Worm (Caenorhabditis elegans): Measurements from ENCODE around the gene appg-1.

Gene appg-1

DNA sequence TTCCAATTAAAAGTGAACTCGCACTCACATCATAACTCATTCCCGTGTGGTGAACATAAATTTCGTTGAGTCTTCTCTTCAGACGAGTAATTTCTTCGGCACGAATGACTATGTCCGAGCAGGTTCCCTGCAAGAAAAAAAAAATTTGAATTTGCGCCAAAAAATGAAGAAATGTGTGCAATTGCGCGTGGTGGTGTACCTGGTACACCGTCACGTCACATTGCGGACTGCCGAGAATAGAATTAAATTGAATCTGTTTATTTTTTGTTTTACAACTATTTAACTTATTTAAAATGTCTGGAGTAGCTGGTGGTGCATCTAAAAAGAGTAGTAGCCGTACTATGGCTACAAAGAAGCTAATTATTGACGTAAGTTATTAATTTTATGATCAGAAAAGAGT, 24.9 kb upstream of the appg-1 start, which contains the start of gene mdt-22:
Gene mdt-22, plus strand, starts transcription at position 263 of the 400 bp plus-strand sequence.
- TF ChIP-seq mbf-1 (tag; optimal IDR thresholded peaks at IDR 0.05) (no peak), lin-39 (tag; optimal IDR thresholded peaks at IDR 0.05) (no peak), nhr-129 (tag; optimal IDR thresholded peaks at IDR 0.05) (peak; percentile 82), ama-1 (optimal IDR thresholded peaks at IDR 0.05) (no peak), sma-3 (GFP tag; optimal IDR thresholded peaks at IDR 0.05) (peak; percentile 62), blmp-1 (tag; optimal IDR thresholded peaks at IDR 0.05; ENCODE audit: insufficient read depth) (no peak), ztf-11 (tag; optimal IDR thresholded peaks at IDR 0.05) (no peak), nhr-237 (tag; optimal IDR thresholded peaks at IDR 0.05) (no peak), nhr-6 (tag; optimal IDR thresholded peaks at IDR 0.05) (peak; percentile 55), dmd-4 (tag; optimal IDR thresholded peaks at IDR 0.05) (no peak), ceh-16 (tag; optimal IDR thresholded peaks at IDR 0.05) (no peak), mab-5 (tag; optimal IDR thresholded peaks at IDR 0.05) (no peak), unc-39 (tag; optimal IDR thresholded peaks at IDR 0.05) (no peak), aly-2 (tag; optimal IDR thresholded peaks at IDR 0.05) (no peak), gmeb-1 (tag; optimal IDR thresholded peaks at IDR 0.05) (peak; percentile 94), snpc-4 (tag; optimal IDR thresholded peaks at IDR 0.05) (peak; percentile 45), fos-1 (tag; optimal IDR thresholded peaks at IDR 0.05) (peak; percentile 52), Y55F3AM.14 (GFP tag; optimal IDR thresholded peaks at IDR 0.05) (peak; percentile 4), unc-62 (GFP tag; optimal IDR thresholded peaks at IDR 0.05) (no peak), crh-2 (tag; optimal IDR thresholded peaks at IDR 0.05) (peak; percentile 74), ZK546.5 (tag; optimal IDR thresholded peaks at IDR 0.05) (peak; percentile 2), elt-1 (tag; optimal IDR thresholded peaks at IDR 0.05) (no peak), R02D3.7 (tag; optimal IDR thresholded peaks at IDR 0.05) (peak; percentile 26), peb-1 (tag; optimal IDR thresholded peaks at IDR 0.05) (no peak), unc-55 (GFP tag; optimal IDR thresholded peaks at IDR 0.05) (peak; percentile 91), zag-1 (tag; optimal IDR thresholded peaks at IDR 0.05) (peak; percentile 33), nhr-25 (tag; optimal IDR thresholded peaks at IDR 0.05) (peak; percentile 27), sem-4 (tag; optimal IDR thresholded peaks at IDR 0.05) (no peak), lin-11 (tag; optimal IDR thresholded peaks at IDR 0.05) (peak; percentile 81), elt-3 (tag; optimal IDR thresholded peaks at IDR 0.05) (no peak), F13H6.1 (tag; optimal IDR thresholded peaks at IDR 0.05) (peak; percentile 78), lin-13 (GFP tag; optimal IDR thresholded peaks at IDR 0.05) (peak; percentile 77), nhr-23 (tag; optimal IDR thresholded peaks at IDR 0.05) (no peak), egl-27 (tag; optimal IDR thresholded peaks at IDR 0.05) (peak; percentile 46), mdl-1 (tag; optimal IDR thresholded peaks at IDR 0.05) (no peak), ztf-1 (GFP tag; conservative IDR thresholded peaks at IDR 0.05) (no peak), ztf-4 (tag; optimal IDR thresholded peaks at IDR 0.05) (no peak), nhr-10 (tag; optimal IDR thresholded peaks at IDR 0.05) (no peak), skn-1 (tag; optimal IDR thresholded peaks at IDR 0.05) (no peak), nhr-77 (tag; optimal IDR thresholded peaks at IDR 0.05) (no peak), ceh-82 (tag; optimal IDR thresholded peaks at IDR 0.05) (no peak), nhr-21 (tag; optimal IDR thresholded peaks at IDR 0.05) (peak; percentile 46), nhr-12 (tag; optimal IDR thresholded peaks at IDR 0.05) (no peak), alr-1 (tag; optimal IDR thresholded peaks at IDR 0.05) (no peak), C34F6.9 (tag; optimal IDR thresholded peaks at IDR 0.05) (peak; percentile 84), nhr-11 (tag; optimal IDR thresholded peaks at IDR 0.05) (no peak), sma-9 (GFP tag; optimal IDR thresholded peaks at IDR 0.05) (peak; percentile 74), sma-9 (tag; optimal IDR thresholded peaks at IDR 0.05) (no peak), lsy-2 (tag; optimal IDR thresholded peaks at IDR 0.05) (peak; percentile 79 to 84)

All from whole organism, L2 larva.